Fruit fly (Drosophila melanogaster) whole organism, prepupa: ENCODE results near the gene CG2202.

Experiments used
- Blimp-1 ChIP-seq: fragments of 200-800 bp; sonication (Bioruptor generic); optimal IDR thresholded peaks from 3 replicates; lab custom pipeline; 2017; ENCODE audit warnings: missing biosample characterization, missing genetic modification characterization, mild to moderate bottlenecking, moderate library complexity, missing genetic modification reagents
- CG10669 ChIP-seq: fragments of 200-800 bp; sonication (Bioruptor generic); optimal IDR thresholded peaks from 3 replicates; lab custom pipeline; 2018; ENCODE audit warnings: missing biosample characterization, mild to moderate bottlenecking, missing genetic modification characterization, moderate library complexity
- CG11294 ChIP-seq: fragments of 200-800 bp; sonication (Bioruptor generic); IDR thresholded peaks from 2 replicates; pipeline ENCODE4 v1.3.6; 2022; ENCODE audit warnings: missing biosample characterization, missing genetic modification characterization
- CG32006 ChIP-seq: fragments of 200-800 bp; sonication (Bioruptor generic); optimal IDR thresholded peaks from 3 replicates; lab custom pipeline; 2017; ENCODE audit warnings: missing biosample characterization, mild to moderate bottlenecking, missing genetic modification characterization
- CG7368 ChIP-seq: fragments of 200-800 bp; sonication (Bioruptor generic); optimal IDR thresholded peaks from 3 replicates; lab custom pipeline; 2016; ENCODE audit warnings: missing biosample characterization, missing genetic modification characterization
- Ets96B ChIP-seq: fragments of 200-800 bp; optimal IDR thresholded peaks from 2 replicates; lab custom pipeline; 2019; ENCODE audit warnings: missing biosample characterization, mild to moderate bottlenecking, missing genetic modification characterization, moderate library complexity
- Gug ChIP-seq: fragments of 200-800 bp; sonication (Bioruptor generic); IDR thresholded peaks from 2 replicates; pipeline ENCODE4 v1.3.6; 2022; ENCODE audit warnings: missing biosample characterization, missing genetic modification characterization
- Hr39 ChIP-seq: fragments of 200-800 bp; sonication (Bioruptor generic); optimal IDR thresholded peaks from 2 replicates; lab custom pipeline; 2016; ENCODE audit warnings: missing biosample characterization, missing genetic modification characterization
- Sox102F ChIP-seq: fragments of 200-800 bp; sonication (Bioruptor generic); optimal IDR thresholded peaks from 2 replicates; lab custom pipeline; 2016; ENCODE audit warnings: missing biosample characterization, mild to moderate bottlenecking, missing genetic modification characterization
- fd59A ChIP-seq: fragments of 200-800 bp; sonication (Bioruptor generic); optimal IDR thresholded peaks from 2 replicates; lab custom pipeline; 2017; ENCODE audit warnings: missing biosample characterization, mild to moderate bottlenecking, missing genetic modification characterization, missing genetic modification reagents
- topi ChIP-seq: fragments of 200-800 bp; sonication (Bioruptor generic); optimal IDR thresholded peaks from 3 replicates; lab custom pipeline; 2016; ENCODE audit warnings: missing biosample characterization, missing genetic modification characterization

- TF ChIP-seq CG10669 (GFP tag; lab: Kevin White, UChicago) (no peak), Blimp-1 (GFP tag; lab: Kevin White, UChicago) (no peak), Gug (GFP tag; lab: Robert Waterston, UW) (no peak), Ets96B (tag; lab: Kevin White, UChicago) (no peak), CG11294 (GFP tag; lab: Robert Waterston, UW) (no peak), topi (GFP tag; lab: Kevin White, UChicago) (no peak), Sox102F (GFP tag; lab: Kevin White, UChicago) (no peak), fd59A (no peak), CG7368 (GFP tag; lab: Kevin White, UChicago) (no peak), Hr39 (GFP tag; lab: Kevin White, UChicago) (no peak), CG32006 (no peak)
Measured at dm6 chrX:10899665-10900064, 51.1 kb downstream of the CG2202 start, which contains the start of gene CG15208.
